Worm (Caenorhabditis elegans): ENCODE results near the gene oac-52.

DNA sequence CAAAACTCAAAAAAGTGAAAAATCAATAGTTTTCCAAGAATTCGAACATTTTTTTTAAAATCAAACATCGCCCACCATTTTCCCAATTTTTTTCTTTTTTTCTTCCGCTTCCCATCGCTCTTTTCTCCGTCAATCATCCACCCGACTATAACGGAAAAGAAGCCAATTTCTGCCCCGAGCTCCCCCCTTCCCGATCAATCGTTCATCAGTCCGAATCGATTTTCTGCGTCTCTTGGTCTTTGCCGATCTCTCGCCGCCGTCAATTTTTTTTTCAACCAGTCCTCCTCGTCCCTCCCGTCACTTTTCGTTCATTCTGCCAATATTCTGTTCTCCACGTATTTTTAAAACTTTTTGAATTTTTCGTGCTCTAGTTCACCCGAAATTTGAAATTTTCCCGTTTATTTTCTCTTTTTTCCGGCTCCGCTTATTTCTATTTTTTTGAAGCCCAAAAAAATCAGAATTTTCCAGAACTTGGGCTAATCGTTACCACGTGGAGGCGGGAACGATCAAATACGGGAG lies 47.6 kb upstream of the oac-52 start, which contains the start of gene ell-1:
- TF ChIP-seq W03F9.2 (tag; optimal IDR thresholded peaks at IDR 0.05) (no peak), him-1 (tag; optimal IDR thresholded peaks at IDR 0.05) (no peak), dao-5 (tag; optimal IDR thresholded peaks at IDR 0.05) (no peak)
